Fruit fly (Drosophila melanogaster): ENCODE measurements around the gene sni.

sni gene

dm6 chrX:8233167-8233566 lies 10.6 kb downstream of the sni start (continued):
- TF ChIP-seq CG32264 (GFP tag; optimal IDR thresholded peaks at IDR 0.05), result peak; percentile 15
- no peak for TF ChIP-seq usp (GFP tag; optimal IDR thresholded peaks at IDR 0.05)
- TF ChIP-seq dl (GFP tag; optimal IDR thresholded peaks at IDR 0.05; ENCODE audit: insufficient read depth in 1 of 2, partially characterized antibody in 2 of 2), result no peak
- TF ChIP-seq sage (GFP tag; optimal IDR thresholded peaks at IDR 0.05), result no peak
- no peak for TF ChIP-seq dmrt93B (GFP tag; optimal IDR thresholded peaks at IDR 0.05)
- TF ChIP-seq tai (GFP tag; optimal IDR thresholded peaks at IDR 0.05), result no peak
- TF ChIP-seq CG9705 (GFP tag; optimal IDR thresholded peaks at IDR 0.05), result no peak
- no peak for TF ChIP-seq Jra (GFP tag; optimal IDR thresholded peaks at IDR 0.05)
- peak; percentile 39 for TF ChIP-seq woc (GFP tag; optimal IDR thresholded peaks at IDR 0.05)
- TF ChIP-seq sv (GFP tag; optimal IDR thresholded peaks at IDR 0.05), result peak; percentile 20
- no peak for TF ChIP-seq CrebA (GFP tag; optimal IDR thresholded peaks at IDR 0.05; ENCODE audit: borderline replicate concordance)
- TF ChIP-seq psq (GFP tag; optimal IDR thresholded peaks at IDR 0.05), result peak; percentile 18
- TF ChIP-seq Hr78 (GFP tag; optimal IDR thresholded peaks at IDR 0.05), result no peak
- peak; percentile 44 for TF ChIP-seq OdsH (GFP tag; optimal IDR thresholded peaks at IDR 0.05)
- peak; percentile 70 for TF ChIP-seq rgr (GFP tag; optimal IDR thresholded peaks at IDR 0.05)
- TF ChIP-seq Vsx2 (GFP tag; optimal IDR thresholded peaks at IDR 0.05; ENCODE audit: partially characterized antibody), result no peak

DNA sequence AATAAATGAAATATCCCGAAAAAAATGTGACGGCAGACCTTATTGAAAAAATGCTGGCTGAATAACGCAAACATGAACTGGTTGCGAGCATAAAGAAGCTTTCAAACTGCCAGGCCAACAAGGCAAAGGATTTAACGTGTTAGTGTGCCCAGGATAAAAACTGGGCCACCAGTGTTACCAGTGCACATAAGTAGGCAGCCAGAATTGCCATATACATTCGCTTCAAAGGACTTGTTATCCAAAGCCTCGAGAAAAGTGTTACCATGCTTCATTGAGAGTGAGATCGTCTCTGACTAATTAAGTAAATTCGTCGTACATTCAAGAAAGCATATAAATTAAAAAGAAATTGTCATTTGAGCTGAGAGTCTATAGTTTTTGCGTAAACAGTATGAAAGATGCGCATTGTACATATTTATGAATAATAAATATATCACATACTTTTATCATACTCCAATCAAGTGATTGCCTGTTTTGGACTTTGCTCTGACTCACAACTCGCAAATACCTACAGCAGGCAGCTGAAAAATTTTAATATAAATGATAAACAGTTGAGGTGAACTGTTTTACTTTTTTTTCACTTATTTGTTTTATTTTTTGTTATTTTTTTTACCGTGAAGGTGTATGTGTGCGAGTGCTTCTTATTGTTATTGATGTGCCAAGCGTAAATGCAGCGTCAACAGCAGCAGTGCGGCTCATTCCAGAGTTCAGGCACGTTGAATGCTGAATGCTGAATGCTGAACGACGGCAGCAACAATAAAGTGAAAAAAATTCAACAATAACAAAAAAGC lies 12.4 kb downstream of the sni start:
- TF ChIP-seq GATAd (GFP tag; optimal IDR thresholded peaks at IDR 0.05) (no peak), tai (GFP tag; optimal IDR thresholded peaks at IDR 0.05) (no peak), CrebA (GFP tag; optimal IDR thresholded peaks at IDR 0.05; ENCODE audit: borderline replicate concordance) (no peak), pan (optimal IDR thresholded peaks at IDR 0.05) (no peak), dl (GFP tag; optimal IDR thresholded peaks at IDR 0.05; ENCODE audit: insufficient read depth in 1 of 2, partially characterized antibody in 2 of 2) (no peak), sv (GFP tag; optimal IDR thresholded peaks at IDR 0.05) (no peak), Myc (optimal IDR thresholded peaks at IDR 0.05) (no peak), N (GFP tag; optimal IDR thresholded peaks at IDR 0.05) (no peak), ey (GFP tag; optimal IDR thresholded peaks at IDR 0.05) (no peak), sage (GFP tag; optimal IDR thresholded peaks at IDR 0.05) (peak; percentile 43), psq (GFP tag; optimal IDR thresholded peaks at IDR 0.05) (no peak), Sp1 (GFP tag; optimal IDR thresholded peaks at IDR 0.05) (peak; percentile 72), dsf (GFP tag; optimal IDR thresholded peaks at IDR 0.05; ENCODE audit: borderline replicate concordance) (no peak), OdsH (GFP tag; optimal IDR thresholded peaks at IDR 0.05) (no peak), brk (GFP tag; optimal IDR thresholded peaks at IDR 0.05) (no peak), Hnf4 (GFP tag; optimal IDR thresholded peaks at IDR 0.05) (peak; percentile 63), dmrt93B (GFP tag; optimal IDR thresholded peaks at IDR 0.05) (no peak), woc (GFP tag; optimal IDR thresholded peaks at IDR 0.05) (no peak), CG9705 (GFP tag; optimal IDR thresholded peaks at IDR 0.05) (peak; percentile 11), Jra (GFP tag; optimal IDR thresholded peaks at IDR 0.05) (no peak), br (GFP tag; optimal IDR thresholded peaks at IDR 0.05) (no peak), Mio (GFP tag; optimal IDR thresholded peaks at IDR 0.05) (no peak), HLH106 (tag; optimal IDR thresholded peaks at IDR 0.05) (no peak), CG32264 (GFP tag; optimal IDR thresholded peaks at IDR 0.05) (no peak), foxo (GFP tag; optimal IDR thresholded peaks at IDR 0.05) (no peak), Rel (GFP tag; optimal IDR thresholded peaks at IDR 0.05) (peak; percentile 43), Rel (tag; optimal IDR thresholded peaks at IDR 0.05) (peak; percentile 31), Hr83 (GFP tag; optimal IDR thresholded peaks at IDR 0.05; ENCODE audit: poor library complexity, severe bottlenecking) (no peak), Dfd (GFP tag; optimal IDR thresholded peaks at IDR 0.05) (no peak), Dif (GFP tag; optimal IDR thresholded peaks at IDR 0.05; ENCODE audit: partially characterized antibody) (no peak), Abd-B (GFP tag; optimal IDR thresholded peaks at IDR 0.05) (no peak), Vsx2 (GFP tag; optimal IDR thresholded peaks at IDR 0.05; ENCODE audit: partially characterized antibody) (no peak), lola (GFP tag; optimal IDR thresholded peaks at IDR 0.05) (no peak), usp (GFP tag; optimal IDR thresholded peaks at IDR 0.05) (no peak), h (GFP tag; optimal IDR thresholded peaks at IDR 0.05) (no peak), jim (GFP tag; optimal IDR thresholded peaks at IDR 0.05) (no peak), rgr (GFP tag; optimal IDR thresholded peaks at IDR 0.05) (peak; percentile 14), Hr78 (GFP tag; optimal IDR thresholded peaks at IDR 0.05) (no peak), fru (GFP tag; optimal IDR thresholded peaks at IDR 0.05) (no peak)
